Fruit fly (Drosophila melanogaster) whole organism, embryonic: ENCODE data around the gene gcm.
A peak's percentile ranks its signal among the peaks of the same experiment; 100 is the strongest.

ENCODE experiments used
- Atf-2 ChIP-seq: fragments of 200-800 bp; sonication (Bioruptor generic); optimal IDR thresholded peaks from 2 replicates; lab custom pipeline; 2016; ENCODE audit warnings: missing biosample characterization, missing genetic modification characterization
- Bdp1 ChIP-seq: fragments of 200-800 bp; sonication (Bioruptor generic); optimal IDR thresholded peaks from 3 replicates; lab custom pipeline; 2016; ENCODE audit warnings: missing biosample characterization, missing genetic modification characterization
- Blimp-1 ChIP-seq: fragments of 200-800 bp; sonication (Bioruptor generic); optimal IDR thresholded peaks from 3 replicates; lab custom pipeline; 2018; ENCODE audit warnings: missing biosample characterization, missing genetic modification characterization, mild to moderate bottlenecking, moderate library complexity, missing genetic modification reagents
- CG10462 ChIP-seq: fragments of 200-800 bp; sonication (Bioruptor generic); optimal IDR thresholded peaks from 2 replicates; lab custom pipeline; 2016; ENCODE audit warnings: missing biosample characterization, missing genetic modification characterization
- CG11456 ChIP-seq: fragments of 200-800 bp; sonication (Bioruptor generic); IDR thresholded peaks from 3 replicates; pipeline ENCODE4 v1.3.6; 2022; ENCODE audit warnings: missing biosample characterization, missing genetic modification characterization
- CG12744 ChIP-seq: fragments of 200-800 bp; sonication (Bioruptor generic); optimal IDR thresholded peaks from 2 replicates; lab custom pipeline; 2016; ENCODE audit warnings: missing biosample characterization, missing genetic modification characterization
- CG14014 ChIP-seq: fragments of 200-800 bp; sonication (Bioruptor generic); IDR thresholded peaks from 2 replicates; pipeline ENCODE4 v1.3.6; 2022; ENCODE audit warnings: missing biosample characterization, missing genetic modification characterization
- CG15011 ChIP-seq: fragments of 200-800 bp; sonication (Bioruptor generic); optimal IDR thresholded peaks from 3 replicates; lab custom pipeline; 2018; ENCODE audit warnings: missing biosample characterization, mild to moderate bottlenecking, missing genetic modification characterization
- CG16863 ChIP-seq: fragments of 200-800 bp; sonication (Bioruptor generic); optimal IDR thresholded peaks from 3 replicates; lab custom pipeline; 2016; ENCODE audit warnings: missing biosample characterization, missing genetic modification characterization
- CG18262 ChIP-seq: fragments of 200-800 bp; optimal IDR thresholded peaks from 3 replicates; lab custom pipeline; 2019; ENCODE audit warnings: missing biosample characterization, mild to moderate bottlenecking, missing genetic modification characterization, moderate library complexity
- CG2129 ChIP-seq: fragments of 200-800 bp; sonication (Bioruptor generic); IDR thresholded peaks from 2 replicates; pipeline ENCODE4 v1.3.6; 2022; ENCODE audit warnings: missing biosample characterization, missing genetic modification characterization; ENCODE audit not compliant: partially characterized antibody
- CG33557 ChIP-seq: fragments of 200-800 bp; sonication (Bioruptor generic); optimal IDR thresholded peaks from 2 replicates; lab custom pipeline; 2019; ENCODE audit warnings: missing biosample characterization, mild to moderate bottlenecking, missing genetic modification characterization, moderate library complexity
- CG3726 ChIP-seq: fragments of 200-800 bp; sonication (Bioruptor generic); IDR thresholded peaks from 3 replicates; pipeline ENCODE4, ENCODE4 v1.3.6; 2022; ENCODE audit warnings: missing biosample characterization, missing genetic modification characterization
- CG6175 ChIP-seq: fragments of 200-800 bp; sonication (Bioruptor generic); IDR thresholded peaks from 3 replicates; pipeline ENCODE4 v1.3.6; 2022; ENCODE audit warnings: missing biosample characterization, missing genetic modification characterization
- CG6683 ChIP-seq: fragments of 200-800 bp; sonication (Bioruptor generic); optimal IDR thresholded peaks from 2 replicates; lab custom pipeline; 2017; ENCODE audit warnings: missing biosample characterization, mild to moderate bottlenecking, missing genetic modification characterization, missing genetic modification reagents
- CG6791 ChIP-seq: fragments of 200-800 bp; sonication (Bioruptor generic); IDR thresholded peaks from 3 replicates; pipeline ENCODE4 v1.3.6; 2022; ENCODE audit warnings: missing biosample characterization, missing genetic modification characterization; ENCODE audit not compliant: partially characterized antibody
- CG7928 ChIP-seq: fragments of 200-800 bp; sonication (Bioruptor generic); optimal IDR thresholded peaks from 2 replicates; lab custom pipeline; 2017; ENCODE audit warnings: missing biosample characterization, mild to moderate bottlenecking, missing genetic modification characterization
- CG7963 ChIP-seq: fragments of 200-800 bp; sonication (Bioruptor generic); IDR thresholded peaks from 3 replicates; pipeline ENCODE4 v1.3.6; 2022; ENCODE audit warnings: missing biosample characterization, missing genetic modification characterization; ENCODE audit not compliant: partially characterized antibody
- CG8089 ChIP-seq: fragments of 200-800 bp; sonication (Bioruptor generic); optimal IDR thresholded peaks from 3 replicates; lab custom pipeline; 2016; ENCODE audit warnings: missing biosample characterization, missing genetic modification characterization
- CG9727 ChIP-seq: fragments of 200-800 bp; sonication (Bioruptor generic); optimal IDR thresholded peaks from 3 replicates; lab custom pipeline; 2017; ENCODE audit warnings: missing biosample characterization, mild to moderate bottlenecking, missing genetic modification characterization
- CTCF ChIP-seq: fragments of 200-800 bp; sonication (Bioruptor generic); optimal IDR thresholded peaks from 2 replicates; lab custom pipeline; 2017; ENCODE audit warnings: missing biosample characterization, mild to moderate bottlenecking, missing genetic modification characterization, moderate library complexity
- Dek ChIP-seq: fragments of 200-800 bp; sonication (Bioruptor generic); optimal IDR thresholded peaks from 3 replicates; lab custom pipeline; 2019; ENCODE audit warnings: missing biosample characterization, mild to moderate bottlenecking, missing genetic modification characterization, moderate library complexity
- Doc3 ChIP-seq: fragments of 200-800 bp; sonication (Bioruptor generic); IDR thresholded peaks from 3 replicates; pipeline ENCODE4 v1.3.6; 2022; ENCODE audit warnings: missing biosample characterization, missing genetic modification characterization; ENCODE audit not compliant: partially characterized antibody
- ERR ChIP-seq: fragments of 200-800 bp; sonication (Bioruptor generic); optimal IDR thresholded peaks from 2 replicates; lab custom pipeline; 2016; ENCODE audit warnings: missing biosample characterization, missing genetic modification characterization
- Fer1 ChIP-seq: fragments of 200-800 bp; sonication (Bioruptor generic); optimal IDR thresholded peaks from 2 replicates; lab custom pipeline; 2017; ENCODE audit warnings: missing biosample characterization, mild to moderate bottlenecking, missing genetic modification characterization
- HHEX ChIP-seq: fragments of 200-800 bp; sonication (Bioruptor generic); optimal IDR thresholded peaks from 3 replicates; lab custom pipeline; 2017; ENCODE audit warnings: missing biosample characterization, mild to moderate bottlenecking, missing genetic modification characterization, missing genetic modification reagents
- Hmx ChIP-seq: fragments of 200-800 bp; sonication (Bioruptor generic); optimal IDR thresholded peaks from 2 replicates; lab custom pipeline; 2016; ENCODE audit warnings: missing biosample characterization, missing genetic modification characterization
- Max ChIP-seq: fragments of 200-800 bp; sonication (Bioruptor generic); optimal IDR thresholded peaks from 2 replicates; lab custom pipeline; 2016; ENCODE audit warnings: missing biosample characterization, mild to moderate bottlenecking, missing genetic modification characterization
- Med ChIP-seq: fragments of 200-800 bp; sonication (Bioruptor generic); peaks from one replicate; lab custom pipeline; 2016; ENCODE audit warnings: missing biosample characterization, missing genetic modification characterization, mild to moderate bottlenecking, inconsistent platforms, moderate library complexity
- Myb ChIP-seq: fragments of 200-800 bp; sonication (Bioruptor generic); optimal IDR thresholded peaks from 2 replicates; lab custom pipeline; 2016; ENCODE audit warnings: missing biosample characterization, missing genetic modification characterization
- Nf-YB ChIP-seq: fragments of 200-800 bp; sonication (Bioruptor generic); optimal IDR thresholded peaks from 3 replicates; lab custom pipeline; 2019; ENCODE audit warnings: missing biosample characterization, mild to moderate bottlenecking, missing genetic modification characterization, moderate library complexity
- Xbp1 ChIP-seq: fragments of 200-800 bp; sonication (Bioruptor generic); optimal IDR thresholded peaks from 3 replicates; lab custom pipeline; 2016; ENCODE audit warnings: missing biosample characterization, mild to moderate bottlenecking, missing genetic modification characterization
- Xrp1 ChIP-seq: fragments of 200-800 bp; sonication (Bioruptor generic); IDR thresholded peaks from 2 replicates; pipeline ENCODE4 v1.3.6; 2022; ENCODE audit warnings: missing biosample characterization, missing genetic modification characterization
- YL-1 ChIP-seq: fragments of 200-800 bp; sonication (Bioruptor generic); optimal IDR thresholded peaks from 3 replicates; lab custom pipeline; 2017; ENCODE audit warnings: missing biosample characterization, mild to moderate bottlenecking, missing genetic modification characterization
- ase ChIP-seq: fragments of 200-800 bp; sonication (Bioruptor generic); IDR thresholded peaks from 3 replicates; pipeline ENCODE4 v1.3.6; 2022; ENCODE audit warnings: missing biosample characterization, missing genetic modification characterization
- caup ChIP-seq: fragments of 200-800 bp; sonication (Bioruptor generic); optimal IDR thresholded peaks from 3 replicates; lab custom pipeline; 2017; ENCODE audit warnings: missing biosample characterization, mild to moderate bottlenecking, missing genetic modification characterization, moderate library complexity; ENCODE audit not compliant: severe bottlenecking
- crc ChIP-seq: fragments of 200-800 bp; sonication (Bioruptor generic); optimal IDR thresholded peaks from 2 replicates; lab custom pipeline; 2016; ENCODE audit warnings: missing biosample characterization, missing genetic modification characterization
- crol ChIP-seq: fragments of 200-800 bp; sonication (Bioruptor generic); IDR thresholded peaks from 2 replicates; pipeline ENCODE4 v1.3.6; 2022; ENCODE audit warnings: missing biosample characterization, missing genetic modification characterization
- en ChIP-seq: fragments of 200-800 bp; sonication (Bioruptor generic); optimal IDR thresholded peaks from 2 replicates; lab custom pipeline; 2016; ENCODE audit warnings: missing biosample characterization, missing genetic modification characterization
- fd64A ChIP-seq: fragments of 200-800 bp; sonication (Bioruptor generic); optimal IDR thresholded peaks from 3 replicates; lab custom pipeline; 2018; ENCODE audit warnings: missing biosample characterization, mild to moderate bottlenecking, missing genetic modification characterization
- gcm ChIP-seq: fragments of 200-800 bp; sonication (Bioruptor generic); optimal IDR thresholded peaks from 2 replicates; lab custom pipeline; 2019; ENCODE audit warnings: missing biosample characterization, mild to moderate bottlenecking, missing genetic modification characterization, moderate library complexity
- hbn ChIP-seq: fragments of 200-800 bp; sonication (Bioruptor generic); IDR thresholded peaks from 2 replicates; pipeline ENCODE4 v1.3.6; 2022; ENCODE audit warnings: missing biosample characterization, missing genetic modification characterization; ENCODE audit not compliant: partially characterized antibody
- inv ChIP-seq: fragments of 200-800 bp; sonication (Bioruptor generic); IDR thresholded peaks from 2 replicates; pipeline ENCODE4 v1.3.6; 2022; ENCODE audit warnings: missing biosample characterization, missing genetic modification characterization; ENCODE audit not compliant: partially characterized antibody
- klu ChIP-seq: fragments of 200-800 bp; sonication (Bioruptor generic); IDR thresholded peaks from 2 replicates; pipeline ENCODE4 v1.3.6; 2022; ENCODE audit warnings: missing biosample characterization, missing genetic modification characterization
- nmo ChIP-seq: fragments of 200-800 bp; sonication (Bioruptor generic); optimal IDR thresholded peaks from 2 replicates; lab custom pipeline; 2018; ENCODE audit warnings: missing biosample characterization, mild to moderate bottlenecking, missing genetic modification characterization, moderate library complexity
- odd ChIP-seq: fragments of 200-800 bp; sonication (Bioruptor generic); optimal IDR thresholded peaks from 2 replicates; lab custom pipeline; 2017; ENCODE audit warnings: missing biosample characterization, mild to moderate bottlenecking, missing genetic modification characterization
- shn ChIP-seq: fragments of 200-800 bp; sonication (Bioruptor generic); optimal IDR thresholded peaks from 3 replicates; lab custom pipeline; 2016; ENCODE audit warnings: missing biosample characterization, missing genetic modification characterization
- sisA ChIP-seq: fragments of 200-800 bp; sonication (Bioruptor generic); IDR thresholded peaks from 2 replicates; pipeline ENCODE4 v1.3.6; 2022; ENCODE audit warnings: missing biosample characterization, missing genetic modification characterization
- toy ChIP-seq: fragments of 200-800 bp; sonication (Bioruptor generic); IDR thresholded peaks from 2 replicates; pipeline ENCODE4 v1.3.6; 2022; ENCODE audit warnings: missing biosample characterization, missing genetic modification characterization
- zen2 ChIP-seq: fragments of 200-800 bp; sonication (Bioruptor generic); IDR thresholded peaks from 3 replicates; pipeline ENCODE4 v1.3.6; 2022; ENCODE audit warnings: missing biosample characterization, missing genetic modification characterization; ENCODE audit not compliant: partially characterized antibody
- zf30C ChIP-seq: fragments of 200-800 bp; sonication (Bioruptor generic); optimal IDR thresholded peaks from 3 replicates; lab custom pipeline; 2018; ENCODE audit warnings: missing biosample characterization, mild to moderate bottlenecking, missing genetic modification characterization
- zfh1 ChIP-seq: fragments of 200-800 bp; sonication (Bioruptor generic); IDR thresholded peaks from 3 replicates; pipeline ENCODE4 v1.3.6; 2022; ENCODE audit warnings: missing biosample characterization, missing genetic modification characterization

The gcm gene

dm6 chr2L:9613922-9614321 lies 32.4 kb upstream of the gcm start (continued):
- TF ChIP-seq toy (no peak), CG12744 (GFP tag; lab: Kevin White, UChicago) (no peak), Atf-2 (GFP tag; lab: Kevin White, UChicago) (no peak), CG16863 (GFP tag; lab: Kevin White, UChicago) (no peak), gcm (peak; percentile 17), nmo (no peak), CG15011 (peak; percentile 33), Xrp1 (GFP tag; lab: Robert Waterston, UW) (peak; percentile 47), HHEX (GFP tag; lab: Kevin White, UChicago) (no peak), sisA (GFP tag; lab: Robert Waterston, UW) (no peak), Dek (tag; lab: Kevin White, UChicago) (no peak), YL-1 (GFP tag; lab: Kevin White, UChicago) (no peak), CG7928 (GFP tag; lab: Kevin White, UChicago) (no peak), CG6175 (GFP tag; lab: Robert Waterston, UW) (no peak), CG18262 (tag; lab: Kevin White, UChicago) (peak; percentile 27), klu (no peak), Fer1 (GFP tag; lab: Kevin White, UChicago) (no peak), CG14014 (no peak), ERR (no peak), zfh1 (GFP tag; lab: Robert Waterston, UW) (no peak), Xbp1 (GFP tag; lab: Kevin White, UChicago) (no peak), Blimp-1 (peak; percentile 45), en (GFP tag; lab: Kevin White, UChicago) (no peak), CG6683 (GFP tag; lab: Kevin White, UChicago) (no peak), Med (peak; percentile 86), ase (GFP tag; lab: Robert Waterston, UW) (no peak), Myb (peak; percentile 18), Hmx (GFP tag; lab: Kevin White, UChicago) (no peak), CG10462 (no peak), CG3726 (GFP tag; lab: Robert Waterston, UW) (no peak), shn (GFP tag; lab: Kevin White, UChicago) (no peak), CG33557 (no peak), CTCF (GFP tag; lab: Kevin White, UChicago) (no peak), zf30C (no peak), Doc3 (no peak), crol (GFP tag; lab: Robert Waterston, UW) (peak; percentile 44), CG8089 (no peak), CG11456 (GFP tag; lab: Robert Waterston, UW) (0 out of 3 replicates have a peak, but pooled peaks have one; percentile 6), crc (no peak), CG2129 (GFP tag; lab: Robert Waterston, UW) (no peak), caup (GFP tag; lab: Kevin White, UChicago) (no peak), Nf-YB (GFP tag; lab: Kevin White, UChicago) (no peak), CG7963 (GFP tag; lab: Robert Waterston, UW) (no peak), CG9727 (peak; percentile 15), hbn (GFP tag; lab: Robert Waterston, UW) (no peak), odd (no peak), fd64A (GFP tag; lab: Kevin White, UChicago) (peak; percentile 9), Max (peak; percentile 18), Bdp1 (GFP tag; lab: Kevin White, UChicago) (no peak), zen2 (no peak), inv (GFP tag; lab: Robert Waterston, UW) (no peak), CG6791 (GFP tag; lab: Robert Waterston, UW) (no peak)
